Fruit fly (Drosophila melanogaster) whole organism, adult: Measurements from ENCODE around the gene drongo.

ENCODE experiments used
- CG11617 ChIP-seq: fragments of 200-800 bp; sonication (Bioruptor generic); optimal IDR thresholded peaks from 2 replicates; lab custom pipeline; 2017; ENCODE audit warnings: mild to moderate bottlenecking, missing biosample characterization, missing genetic modification reagents, missing genetic modification characterization
- CG12768 ChIP-seq: fragments of 200-800 bp; sonication (Bioruptor generic); optimal IDR thresholded peaks from 2 replicates; lab custom pipeline; 2017; ENCODE audit warnings: missing biosample characterization, missing genetic modification characterization, mild to moderate bottlenecking, moderate library complexity, missing genetic modification reagents
- CG1620 ChIP-seq: fragments of 200-800 bp; sonication (Bioruptor generic); optimal IDR thresholded peaks from 2 replicates; lab custom pipeline; 2016; ENCODE audit warnings: missing biosample characterization, missing genetic modification characterization
- CG33017 ChIP-seq: fragments of 200-800 bp; sonication (Bioruptor generic); optimal IDR thresholded peaks from 2 replicates; lab custom pipeline; 2018; ENCODE audit warnings: missing biosample characterization, mild to moderate bottlenecking, missing genetic modification characterization, moderate library complexity
- bab1 ChIP-seq: fragments of 200-800 bp; sonication (Bioruptor generic); optimal IDR thresholded peaks from 3 replicates; lab custom pipeline; 2019; ENCODE audit warnings: missing biosample characterization, mild to moderate bottlenecking, missing genetic modification characterization, moderate library complexity
- ovo ChIP-seq: fragments of 200-800 bp; sonication (Bioruptor generic); optimal IDR thresholded peaks from 2 replicates; lab custom pipeline; 2016; ENCODE audit warnings: missing biosample characterization, missing genetic modification characterization
- tj ChIP-seq: fragments of 200-800 bp; sonication (Bioruptor generic); optimal IDR thresholded peaks from 3 replicates; lab custom pipeline; 2017; ENCODE audit warnings: missing biosample characterization, mild to moderate bottlenecking, missing genetic modification characterization, moderate library complexity
- toe ChIP-seq: fragments of 200-800 bp; sonication (Bioruptor generic); optimal IDR thresholded peaks from 2 replicates; lab custom pipeline; 2016; ENCODE audit warnings: missing biosample characterization, missing genetic modification characterization

DNA sequence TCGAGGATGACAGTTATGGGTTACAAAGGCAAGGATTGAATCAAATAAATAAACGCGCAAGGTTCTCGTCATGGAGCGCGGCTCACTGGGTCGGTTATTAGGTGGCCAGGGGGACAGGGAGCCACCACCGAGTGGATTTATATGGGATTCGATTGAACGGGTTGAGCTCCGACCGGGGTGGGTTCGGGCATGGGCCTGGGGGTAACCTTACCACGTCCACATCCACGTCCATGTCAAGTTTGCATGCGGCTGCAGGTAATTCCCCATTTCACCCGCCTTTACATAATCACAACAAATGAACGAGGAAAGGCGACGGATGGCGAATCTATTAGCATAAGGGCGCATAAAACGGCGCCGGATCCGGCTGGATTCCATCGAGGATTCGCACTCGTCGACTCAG lies 9.0 kb upstream of the drongo start, which contains the start of gene CG13950:
- no peak for TF ChIP-seq CG11617 (GFP tag; lab: Kevin White, UChicago)
- TF ChIP-seq CG33017, result no peak
- no peak for TF ChIP-seq toe
- no peak for TF ChIP-seq bab1 (GFP tag; lab: Kevin White, UChicago)
- TF ChIP-seq CG1620 (GFP tag; lab: Kevin White, UChicago), result no peak
- no peak for TF ChIP-seq tj
- TF ChIP-seq CG12768 (GFP tag; lab: Kevin White, UChicago), result no peak
- TF ChIP-seq ovo, result no peak
